Worm (Caenorhabditis elegans) whole organism, L3 larva: ENCODE results near the gene srh-194.

Experiments
- R02D3.7 ChIP-seq: fragments of 150-350 bp; optimal IDR thresholded peaks from 2 replicates; lab custom pipeline; 2014; ENCODE audit warnings: missing biosample characterization, missing genetic modification characterization
- aly-2 ChIP-seq: fragments of 150-350 bp; optimal IDR thresholded peaks from 2 replicates; lab custom pipeline; 2014; ENCODE audit warnings: missing biosample characterization, missing genetic modification characterization
- ceh-9 ChIP-seq: sonication (generic microtip); optimal IDR thresholded peaks from 2 replicates; lab custom pipeline; 2018; ENCODE audit warnings: missing biosample characterization, missing genetic modification characterization
- egl-5 ChIP-seq: fragments of 150-350 bp; optimal IDR thresholded peaks from 2 replicates; lab custom pipeline; 2017; ENCODE audit warnings: missing biosample characterization, missing genetic modification reagents, missing genetic modification characterization, inconsistent platforms
- elt-2 ChIP-seq: sonication (generic microtip); optimal IDR thresholded peaks from 2 replicates; lab custom pipeline; 2016; ENCODE audit warnings: missing genetic modification reagents, mild to moderate bottlenecking, missing genetic modification characterization, missing compliant biosample characterization
- fkh-2 ChIP-seq: fragments of 150-350 bp; optimal IDR thresholded peaks from 2 replicates; lab custom pipeline; 2014; ENCODE audit warnings: missing biosample characterization, missing genetic modification reagents, missing genetic modification characterization
- lin-15B ChIP-seq: fragments of 150-350 bp; optimal IDR thresholded peaks from 2 replicates; lab custom pipeline; 2014; ENCODE audit warnings: missing biosample characterization, missing genetic modification characterization
- mdl-1 ChIP-seq: fragments of 150-350 bp; optimal IDR thresholded peaks from 2 replicates; lab custom pipeline; 2014; ENCODE audit warnings: missing biosample characterization, missing genetic modification characterization
- nfya-1 ChIP-seq: sonication (generic microtip); optimal IDR thresholded peaks from 2 replicates; lab custom pipeline; 2017; ENCODE audit warnings: missing genetic modification characterization, mild to moderate bottlenecking, missing compliant biosample characterization, antibody characterized with exemption, moderate library complexity; ENCODE audit not compliant: insufficient read depth
- nhr-11 ChIP-seq: fragments of 150-350 bp; optimal IDR thresholded peaks from 2 replicates; lab custom pipeline; 2014; ENCODE audit warnings: missing biosample characterization, missing genetic modification characterization
- nhr-12 ChIP-seq: fragments of 150-350 bp; optimal IDR thresholded peaks from 2 replicates; lab custom pipeline; 2014; ENCODE audit warnings: missing biosample characterization, missing genetic modification characterization
- nhr-76 ChIP-seq: fragments of 150-350 bp; sonication (generic microtip); optimal IDR thresholded peaks from 5 replicates; lab custom pipeline; 2014; ENCODE audit warnings: missing biosample characterization, missing genetic modification characterization
- nhr-77 ChIP-seq: fragments of 150-350 bp; optimal IDR thresholded peaks from 2 replicates; lab custom pipeline; 2014; ENCODE audit warnings: missing biosample characterization, missing genetic modification characterization
- pha-4 ChIP-seq: fragments of 150-350 bp; optimal IDR thresholded peaks from 2 replicates; lab custom pipeline; 2014; ENCODE audit warnings: missing biosample characterization, missing genetic modification reagents, missing genetic modification characterization
- sea-2 ChIP-seq: fragments of 150-350 bp; sonication (generic microtip); optimal IDR thresholded peaks from 4 replicates; lab custom pipeline; 2014; ENCODE audit warnings: missing biosample characterization, missing genetic modification reagents, missing genetic modification characterization
- tbx-2 ChIP-seq: sonication (generic microtip); optimal IDR thresholded peaks from 2 replicates; lab custom pipeline; 2016; ENCODE audit warnings: mild to moderate bottlenecking, missing genetic modification characterization, missing compliant biosample characterization
- unc-39 ChIP-seq: sonication (generic microtip); optimal IDR thresholded peaks from 4 replicates; lab custom pipeline; 2017; ENCODE audit warnings: missing biosample characterization, missing genetic modification characterization
- ztf-4 ChIP-seq: fragments of 150-350 bp; optimal IDR thresholded peaks from 2 replicates; lab custom pipeline; 2014; ENCODE audit warnings: missing biosample characterization, missing genetic modification characterization

The srh-194 gene

DNA sequence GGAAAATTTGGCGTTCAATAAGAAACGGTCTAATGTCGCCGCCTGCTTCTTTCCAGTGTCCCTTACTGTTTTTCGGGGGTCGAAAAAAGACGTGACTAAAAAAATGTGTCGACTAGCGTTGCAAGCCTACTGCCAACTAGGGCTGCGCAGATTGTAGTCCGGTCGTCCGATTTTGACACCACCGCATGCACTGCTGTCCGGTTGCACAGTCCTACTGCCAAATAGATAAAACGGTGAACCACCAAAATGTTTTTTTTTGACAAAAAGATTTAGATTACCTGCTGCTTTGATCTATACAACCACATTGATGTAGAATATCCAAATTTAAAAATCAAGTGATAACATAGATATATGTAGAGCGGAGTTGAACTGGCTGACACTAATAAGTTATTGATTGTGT is 45.0 kb downstream of the srh-194 start:
- TF ChIP-seq unc-39 (tag; lab: Kevin White, UChicago) (no peak), ceh-9 (no peak), sea-2 (GFP tag; lab: Kevin White, UChicago) (no peak), aly-2 (tag; lab: Kevin White, UChicago) (no peak), nhr-11 (tag; lab: Kevin White, UChicago) (no peak), ztf-4 (tag; lab: Kevin White, UChicago) (no peak)

DNA sequence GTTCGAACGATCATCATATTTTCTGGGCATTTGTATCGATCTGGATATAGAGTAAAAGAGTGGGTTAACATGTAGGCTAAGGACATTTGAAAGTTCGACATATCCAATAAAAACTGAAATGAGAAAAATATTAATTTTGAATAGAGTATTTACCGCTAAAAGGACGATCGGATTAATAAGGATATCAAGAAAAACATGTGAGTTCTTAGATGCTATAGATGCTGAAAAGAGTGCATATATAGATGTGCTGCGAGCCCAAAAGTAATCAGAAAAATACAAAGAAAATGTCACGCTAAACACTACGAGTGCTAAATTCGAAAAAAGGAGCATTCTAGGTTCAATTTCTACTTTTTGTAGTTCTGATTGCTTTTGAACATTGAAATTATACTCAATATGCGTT is 50.9 kb downstream of the srh-194 start, which contains the start of gene srt-12:
Gene srt-12, minus strand, starts transcription at position 101 of the 400 bp plus-strand sequence.
- TF ChIP-seq nhr-77 (tag; lab: Kevin White, UChicago): no peak
- TF ChIP-seq elt-2 (tag; lab: Kevin White, UChicago): no peak
- no peak for TF ChIP-seq fkh-2
- no peak for TF ChIP-seq tbx-2
- TF ChIP-seq mdl-1 (tag; lab: Kevin White, UChicago): no peak
- TF ChIP-seq nfya-1 (tag; lab: Kevin White, UChicago): no peak
- TF ChIP-seq aly-2 (tag; lab: Kevin White, UChicago): no peak
- TF ChIP-seq pha-4 (tag; lab: Kevin White, UChicago): no peak
- no peak for TF ChIP-seq egl-5 (tag; lab: Kevin White, UChicago)
- TF ChIP-seq nhr-76: no peak
- TF ChIP-seq nhr-12 (tag; lab: Kevin White, UChicago): no peak
- TF ChIP-seq R02D3.7: no peak
- no peak for TF ChIP-seq lin-15B (tag; lab: Kevin White, UChicago)
- no peak for TF ChIP-seq unc-39 (tag; lab: Kevin White, UChicago)
- TF ChIP-seq, all 47 proteins: peak for 0
